Worm (Caenorhabditis elegans): ENCODE results near the gene luc-7L.

luc-7L gene

ce11 chrII:7663028-7663427 is 44.3 kb downstream of the luc-7L start:
- no peak for TF ChIP-seq sma-9 (GFP tag; optimal IDR thresholded peaks at IDR 0.05)
- no peak for TF ChIP-seq sma-9 (tag; optimal IDR thresholded peaks at IDR 0.05)
- no peak for TF ChIP-seq skn-1 (tag; optimal IDR thresholded peaks at IDR 0.05)
- TF ChIP-seq aly-2 (tag; optimal IDR thresholded peaks at IDR 0.05) = no peak
- TF ChIP-seq nhr-10 (tag; optimal IDR thresholded peaks at IDR 0.05) = no peak
- TF ChIP-seq nhr-12 (tag; optimal IDR thresholded peaks at IDR 0.05) = no peak
- TF ChIP-seq sma-3 (GFP tag; optimal IDR thresholded peaks at IDR 0.05) = no peak
- no peak for TF ChIP-seq snpc-4 (tag; optimal IDR thresholded peaks at IDR 0.05)
- TF ChIP-seq unc-55 (GFP tag; optimal IDR thresholded peaks at IDR 0.05) = no peak
- no peak for TF ChIP-seq nhr-6 (tag; optimal IDR thresholded peaks at IDR 0.05)

ce11 chrII:7662008-7662686 is 45.1 kb downstream of the luc-7L start, which contains the start of gene alfa-1:
alfa-1 (minus strand) TSS chrII:7662522.
- TF ChIP-seq sma-9 (GFP tag; optimal IDR thresholded peaks at IDR 0.05) = peak; percentile 10
- TF ChIP-seq sma-9 (tag; optimal IDR thresholded peaks at IDR 0.05) = no peak
- peak; percentile 49 for TF ChIP-seq C34F6.9 (tag; optimal IDR thresholded peaks at IDR 0.05)
- TF ChIP-seq lsy-2 (tag; optimal IDR thresholded peaks at IDR 0.05) = no peak
- TF ChIP-seq ama-1 (optimal IDR thresholded peaks at IDR 0.05) = no peak
- peak; percentile 26 for TF ChIP-seq nhr-129 (tag; optimal IDR thresholded peaks at IDR 0.05)
- peak; percentile 32 for TF ChIP-seq F13H6.1 (tag; optimal IDR thresholded peaks at IDR 0.05)
- peak; percentile 57 for TF ChIP-seq fos-1 (tag; optimal IDR thresholded peaks at IDR 0.05)
- no peak for TF ChIP-seq ztf-1 (GFP tag; conservative IDR thresholded peaks at IDR 0.05)
